Fruit fly (Drosophila melanogaster) Kc167 (cell line): Measurements from ENCODE around the gene Obp19c.

ENCODE experiments used
- Sin3A ChIP-seq: fragments of >200 bp; optimal IDR thresholded peaks from 2 replicates; lab custom pipeline; 2018; ENCODE audit warnings: missing external identifiers
- h ChIP-seq: fragments of >200 bp; optimal IDR thresholded peaks from 3 replicates; lab custom pipeline; 2018; ENCODE audit warnings: missing external identifiers
- insv ChIP-seq: fragments of >200 bp; optimal IDR thresholded peaks from 3 replicates; lab custom pipeline; 2018; ENCODE audit warnings: missing external identifiers
- psq ChIP-seq: fragments of >200 bp; optimal IDR thresholded peaks from 2 replicates; lab custom pipeline; 2017; ENCODE audit warnings: missing external identifiers

DNA sequence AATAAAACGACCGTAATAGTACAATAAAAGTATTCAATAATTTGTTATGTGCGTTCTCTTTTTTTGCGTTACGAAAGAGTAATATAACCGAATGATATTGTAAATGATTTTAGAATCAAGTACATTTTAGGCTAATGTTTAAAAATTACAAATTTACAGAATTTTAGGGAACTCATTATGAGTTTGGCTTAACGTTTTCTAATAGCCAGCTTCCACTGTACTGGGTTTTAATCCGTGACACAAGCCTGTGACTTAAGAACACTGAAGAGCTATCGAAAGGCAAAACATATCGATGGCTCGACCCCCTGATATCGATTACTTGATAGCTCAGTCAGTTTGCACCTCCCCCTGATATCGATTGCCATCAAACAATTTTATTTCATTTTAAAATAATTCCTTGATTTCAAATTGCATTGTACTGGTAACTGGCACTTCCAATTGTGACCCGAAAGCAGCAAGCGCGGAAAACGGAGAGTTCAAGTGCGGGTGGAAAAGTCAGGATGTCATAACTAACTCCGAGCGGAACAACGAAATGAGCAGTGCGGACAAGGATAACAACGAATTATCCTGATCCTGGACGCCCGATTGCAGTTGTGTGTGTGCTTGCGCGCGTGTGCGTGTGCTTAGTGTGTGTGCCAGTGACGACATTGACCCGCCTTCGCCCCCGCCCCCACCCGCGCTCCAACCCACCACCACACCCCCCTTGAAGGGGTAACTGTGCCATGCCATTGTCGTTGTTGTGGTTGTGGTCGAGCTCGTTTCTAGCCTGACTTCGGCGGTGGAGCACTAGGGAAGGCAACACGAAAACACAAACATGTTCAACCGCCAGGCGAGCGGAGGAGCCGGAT lies 24.5 kb downstream of the Obp19c start, which contains the start of gene HERC2:
- TF ChIP-seq h (lab: Kevin White, UChicago): no peak
- TF ChIP-seq Sin3A (lab: Kevin White, UChicago): no peak
- TF ChIP-seq psq: no peak
- TF ChIP-seq insv: no peak
